Fruit fly (Drosophila melanogaster): ENCODE measurements around the gene CG8001.

The CG8001 gene

dm6 chr3L:1794164-1794942 lies 38.4 kb downstream of the CG8001 start (continued):
- TF ChIP-seq stwl (tag; optimal IDR thresholded peaks at IDR 0.05) (no peak), CG7839 (tag; optimal IDR thresholded peaks at IDR 0.05) (no peak), MTF-1 (GFP tag; optimal IDR thresholded peaks at IDR 0.05; ENCODE audit: borderline replicate concordance) (peak; percentile 44), CG18011 (GFP tag; optimal IDR thresholded peaks at IDR 0.05) (no peak), trh (GFP tag; optimal IDR thresholded peaks at IDR 0.05) (no peak), ab (GFP tag; optimal IDR thresholded peaks at IDR 0.05) (peak; percentile 27), CG8765 (GFP tag; IDR thresholded peaks at IDR 0.05) (no peak), Hsf (GFP tag; optimal IDR thresholded peaks at IDR 0.05) (no peak), vvl (GFP tag; IDR thresholded peaks at IDR 0.05) (peak; percentile 70), HHEX (GFP tag; optimal IDR thresholded peaks at IDR 0.05) (peak; percentile 27), CG32767 (GFP tag; IDR thresholded peaks at IDR 0.05) (peak; percentile 11; the same call in 1 of the 2 replicates), usp (GFP tag; optimal IDR thresholded peaks at IDR 0.05) (no peak), Oli (tag; optimal IDR thresholded peaks at IDR 0.05) (no peak), dpn (GFP tag; optimal IDR thresholded peaks at IDR 0.05) (peak in 1 of 2 experiments; percentile 36), ind (GFP tag; optimal IDR thresholded peaks at IDR 0.05) (no peak), vfl (GFP tag; optimal IDR thresholded peaks at IDR 0.05) (no peak), CG6765 (GFP tag; optimal IDR thresholded peaks at IDR 0.05) (peak; percentile 66), CG13424 (tag; optimal IDR thresholded peaks at IDR 0.05) (no peak), CG2116 (GFP tag; optimal IDR thresholded peaks at IDR 0.05) (no peak), CG1233 (GFP tag; optimal IDR thresholded peaks at IDR 0.05) (peak; percentile 38), CG14667 (GFP tag; IDR thresholded peaks at IDR 0.05) (no peak)

- TF ChIP-seq CG8765 (GFP tag; IDR thresholded peaks at IDR 0.05) (no peak), dmrt11E (tag; optimal IDR thresholded peaks at IDR 0.05) (no peak), CG3838 (GFP tag; optimal IDR thresholded peaks at IDR 0.05) (no peak), CG15269 (tag; optimal IDR thresholded peaks at IDR 0.05) (no peak), gce (GFP tag; IDR thresholded peaks at IDR 0.05) (no peak), run (tag; optimal IDR thresholded peaks at IDR 0.05) (no peak), cg (GFP tag; optimal IDR thresholded peaks at IDR 0.05) (peak; percentile 75), ems (GFP tag; optimal IDR thresholded peaks at IDR 0.05) (no peak), CG8290 (GFP tag; optimal IDR thresholded peaks at IDR 0.05) (no peak), CG8290 (tag; optimal IDR thresholded peaks at IDR 0.05) (no peak), schlank (tag; optimal IDR thresholded peaks at IDR 0.05) (no peak), Hmr (GFP tag; optimal IDR thresholded peaks at IDR 0.05) (no peak), eve (GFP tag; optimal IDR thresholded peaks at IDR 0.05) (no peak), CG18011 (GFP tag; optimal IDR thresholded peaks at IDR 0.05) (no peak), ERR (GFP tag; optimal IDR thresholded peaks at IDR 0.05) (no peak), Neu2 (GFP tag; optimal IDR thresholded peaks at IDR 0.05; ENCODE audit: borderline replicate concordance) (no peak), sna (GFP tag; IDR thresholded peaks at IDR 0.05; ENCODE audit: partially characterized antibody) (peak; percentile 78), CG7839 (tag; optimal IDR thresholded peaks at IDR 0.05) (no peak), Scr (GFP tag; IDR thresholded peaks at IDR 0.05; ENCODE audit: partially characterized antibody) (peak; percentile 78), CG11085 (GFP tag; IDR thresholded peaks at IDR 0.05) (no peak), C15 (GFP tag; IDR thresholded peaks at IDR 0.05) (no peak), seq (GFP tag; IDR thresholded peaks at IDR 0.05) (peak; percentile 51; the same call in 1 of the 2 replicates), Spps (tag; optimal IDR thresholded peaks at IDR 0.05) (no peak), vnd (GFP tag; IDR thresholded peaks at IDR 0.05; ENCODE audit: partially characterized antibody) (peak; percentile 78), NC2β (GFP tag; optimal IDR thresholded peaks at IDR 0.05) (peak; percentile 37), zfh1 (GFP tag; IDR thresholded peaks at IDR 0.05) (peak; percentile 26; the same call in 1 of the 3 replicates), CG12769 (tag; optimal IDR thresholded peaks at IDR 0.05) (no peak), Hand (GFP tag; optimal IDR thresholded peaks at IDR 0.05) (no peak), HmgZ (tag; optimal IDR thresholded peaks at IDR 0.05) (peak; percentile 32)
Observed at dm6 chr3L:1794943-1795696, 39.2 kb downstream of the CG8001 start, which contains the start of the genes alpha-Spec, dlt and Cdc37. alpha-Spec (minus strand) TSS chr3L:1795328. dlt (minus strand) TSS chr3L:1795328. Cdc37 (plus strand) TSS chr3L:1795392.
